Worm (Caenorhabditis elegans): ENCODE results near the gene cnc-5.

Gene cnc-5

ce11 chrV:1476841-1477240 is 31.7 kb downstream of the cnc-5 start:
- TF ChIP-seq ama-1 (optimal IDR thresholded peaks at IDR 0.05): peak; percentile 21
- no peak for TF ChIP-seq hif-1 (tag; optimal IDR thresholded peaks at IDR 0.05)
- peak; percentile 4 for TF ChIP-seq mes-2 (tag; optimal IDR thresholded peaks at IDR 0.05; ENCODE audit: poor library complexity, severe bottlenecking)

ce11 chrV:1480841-1481240 is 35.7 kb downstream of the cnc-5 start:
- TF ChIP-seq spr-1 (tag; optimal IDR thresholded peaks at IDR 0.05) (no peak), daf-16 (GFP tag; optimal IDR thresholded peaks at IDR 0.05) (peak in 1 of 2 experiments; percentile 1), daf-16 (tag; optimal IDR thresholded peaks at IDR 0.05) (no peak), ceh-82 (tag; optimal IDR thresholded peaks at IDR 0.05) (no peak), daf-8 (GFP tag; IDR thresholded peaks at IDR 0.05) (no peak), aly-2 (tag; optimal IDR thresholded peaks at IDR 0.05) (no peak), ctbp-1 (GFP tag; IDR thresholded peaks at IDR 0.05) (no peak), nhr-11 (tag; optimal IDR thresholded peaks at IDR 0.05) (peak; percentile 39), spr-3 (GFP tag; optimal IDR thresholded peaks at IDR 0.05) (no peak)

ce11 chrV:1481742-1482141 is 36.6 kb downstream of the cnc-5 start, which contains the start of gene C38C3.4:
C38C3.4 (plus strand) TSS chrV:1482042.
- TF ChIP-seq spr-3 (GFP tag; optimal IDR thresholded peaks at IDR 0.05): no peak
- no peak for TF ChIP-seq duxl-1 (tag; optimal IDR thresholded peaks at IDR 0.05; ENCODE audit: poor library complexity)
- no peak for TF ChIP-seq lin-29 (GFP tag; IDR thresholded peaks at IDR 0.05)
- TF ChIP-seq gei-8 (GFP tag; optimal IDR thresholded peaks at IDR 0.05): no peak
- TF ChIP-seq Y75B8A.6 (GFP tag; IDR thresholded peaks at IDR 0.05): no peak
- no peak for TF ChIP-seq unc-130 (GFP tag; optimal IDR thresholded peaks at IDR 0.05)
- no peak for TF ChIP-seq zip-2 (tag; optimal IDR thresholded peaks at IDR 0.05)
- TF ChIP-seq ceh-28 (tag; optimal IDR thresholded peaks at IDR 0.05): no peak
- no peak for TF ChIP-seq dve-1 (tag; optimal IDR thresholded peaks at IDR 0.05; ENCODE audit: insufficient read depth)
- TF ChIP-seq F10B5.3 (tag; optimal IDR thresholded peaks at IDR 0.05): no peak
- no peak for TF ChIP-seq ctbp-1 (GFP tag; IDR thresholded peaks at IDR 0.05)
- TF ChIP-seq nhr-6 (tag; optimal IDR thresholded peaks at IDR 0.05): no peak
- no peak for TF ChIP-seq F37D6.2 (tag; optimal IDR thresholded peaks at IDR 0.05)
- no peak for TF ChIP-seq lin-39 (tag; optimal IDR thresholded peaks at IDR 0.05)
- TF ChIP-seq saeg-2 (GFP tag; IDR thresholded peaks at IDR 0.05): no peak
- TF ChIP-seq nhr-10 (tag; optimal IDR thresholded peaks at IDR 0.05): no peak
- no peak for TF ChIP-seq rbr-2 (tag; optimal IDR thresholded peaks at IDR 0.05)
- TF ChIP-seq nhr-42 (GFP tag; IDR thresholded peaks at IDR 0.05): no peak

ce11 chrV:1486031-1486430 is 40.9 kb downstream of the cnc-5 start:
- TF ChIP-seq cey-2 (tag; optimal IDR thresholded peaks at IDR 0.05; ENCODE audit: borderline replicate concordance, insufficient read depth) (no peak), fkh-10 (GFP tag; optimal IDR thresholded peaks at IDR 0.05) (peak; percentile 73), lim-7 (GFP tag; IDR thresholded peaks at IDR 0.05) (no peak), dmd-9 (GFP tag; IDR thresholded peaks at IDR 0.05) (no peak), ces-1 (GFP tag; optimal IDR thresholded peaks at IDR 0.05) (peak; percentile 52), ceh-28 (tag; optimal IDR thresholded peaks at IDR 0.05) (no peak), madf-9 (GFP tag; conservative IDR thresholded peaks at IDR 0.05) (no peak)

ce11 chrV:1487262-1487661 is 42.1 kb downstream of the cnc-5 start:
- TF ChIP-seq fkh-10 (GFP tag; optimal IDR thresholded peaks at IDR 0.05): no peak
- no peak for TF ChIP-seq mep-1 (tag; optimal IDR thresholded peaks at IDR 0.05)
- no peak for TF ChIP-seq lsy-2 (tag; optimal IDR thresholded peaks at IDR 0.05)
- no peak for TF ChIP-seq cey-2 (tag; optimal IDR thresholded peaks at IDR 0.05; ENCODE audit: borderline replicate concordance, insufficient read depth)
- no peak for TF ChIP-seq duxl-1 (tag; optimal IDR thresholded peaks at IDR 0.05; ENCODE audit: poor library complexity)
- no peak for TF ChIP-seq ZK546.5 (tag; optimal IDR thresholded peaks at IDR 0.05)
- TF ChIP-seq nhr-10 (tag; optimal IDR thresholded peaks at IDR 0.05): no peak
- no peak for TF ChIP-seq ceh-20 (GFP tag; IDR thresholded peaks at IDR 0.05)

All from whole organism, L4 larva.